Worm (Caenorhabditis elegans) whole organism, L3 larva: Measurements from ENCODE around the gene gsto-1.

Source experiments
- R02D3.7 ChIP-seq: fragments of 150-350 bp; optimal IDR thresholded peaks from 2 replicates; lab custom pipeline; 2014; ENCODE audit warnings: missing biosample characterization, missing genetic modification characterization
- ZK546.5 ChIP-seq: sonication (generic microtip); optimal IDR thresholded peaks from 2 replicates; lab custom pipeline; 2017; ENCODE audit warnings: missing biosample characterization, missing genetic modification characterization
- ama-1 ChIP-seq: fragments of 150-350 bp; optimal IDR thresholded peaks from 2 replicates; lab custom pipeline; 2018
- ceh-16 ChIP-seq: sonication (generic microtip); optimal IDR thresholded peaks from 2 replicates; lab custom pipeline; 2017; ENCODE audit warnings: missing biosample characterization, missing genetic modification characterization
- ceh-28 ChIP-seq: fragments of 150-350 bp; optimal IDR thresholded peaks from 2 replicates; lab custom pipeline; 2014; ENCODE audit warnings: missing biosample characterization, missing genetic modification reagents, missing genetic modification characterization
- ceh-82 ChIP-seq: fragments of 150-350 bp; optimal IDR thresholded peaks from 2 replicates; lab custom pipeline; 2014; ENCODE audit warnings: missing biosample characterization, missing genetic modification characterization
- ceh-9 ChIP-seq: sonication (generic microtip); optimal IDR thresholded peaks from 2 replicates; lab custom pipeline; 2018; ENCODE audit warnings: missing biosample characterization, missing genetic modification characterization
- daf-12 ChIP-seq: fragments of 150-350 bp; optimal IDR thresholded peaks from 2 replicates; lab custom pipeline; 2014; ENCODE audit warnings: missing biosample characterization, missing genetic modification reagents, missing genetic modification characterization
- egl-5 ChIP-seq: fragments of 150-350 bp; optimal IDR thresholded peaks from 2 replicates; lab custom pipeline; 2017; ENCODE audit warnings: missing biosample characterization, missing genetic modification reagents, missing genetic modification characterization, inconsistent platforms
- elt-1 ChIP-seq: fragments of 150-350 bp; optimal IDR thresholded peaks from 2 replicates; lab custom pipeline; 2014; ENCODE audit warnings: missing biosample characterization, missing genetic modification characterization
- elt-2 ChIP-seq: sonication (generic microtip); optimal IDR thresholded peaks from 2 replicates; lab custom pipeline; 2016; ENCODE audit warnings: missing genetic modification reagents, mild to moderate bottlenecking, missing genetic modification characterization, missing compliant biosample characterization
- elt-3 ChIP-seq, 3 experiments: fragments of 150-350 bp in 1 of 3; sonication (generic microtip) in 2 of 3; optimal IDR thresholded peaks; 2 replicates in 2 of 3; 4 replicates in 1 of 3; lab custom pipeline; 2014 to 2017; ENCODE audit warnings: missing biosample characterization in 3 of 3, missing genetic modification characterization in 3 of 3
- eor-1 ChIP-seq, 2 experiments: fragments of 150-350 bp; optimal IDR thresholded peaks; 2 replicates each; lab custom pipeline; 2014 to 2018; ENCODE audit warnings: missing biosample characterization in 2 of 2, missing genetic modification characterization in 2 of 2
- fkh-10 ChIP-seq: sonication (generic microtip); optimal IDR thresholded peaks from 2 replicates; lab custom pipeline; 2017; ENCODE audit warnings: missing biosample characterization, missing genetic modification reagents, missing genetic modification characterization
- fkh-2 ChIP-seq: fragments of 150-350 bp; optimal IDR thresholded peaks from 2 replicates; lab custom pipeline; 2014; ENCODE audit warnings: missing biosample characterization, missing genetic modification reagents, missing genetic modification characterization
- fos-1 ChIP-seq: fragments of 150-350 bp; optimal IDR thresholded peaks from 2 replicates; lab custom pipeline; 2014; ENCODE audit warnings: missing biosample characterization, missing genetic modification characterization
- jun-1 ChIP-seq: fragments of 150-350 bp; optimal IDR thresholded peaks from 2 replicates; lab custom pipeline; 2014; ENCODE audit warnings: missing biosample characterization, missing genetic modification reagents, missing genetic modification characterization
- lin-15B ChIP-seq: fragments of 150-350 bp; optimal IDR thresholded peaks from 2 replicates; lab custom pipeline; 2014; ENCODE audit warnings: missing biosample characterization, missing genetic modification characterization
- lsy-12 ChIP-seq: sonication (generic microtip); optimal IDR thresholded peaks from 2 replicates; lab custom pipeline; 2016; ENCODE audit warnings: mild to moderate bottlenecking, missing genetic modification characterization, missing compliant biosample characterization
- mml-1 ChIP-seq: fragments of 150-350 bp; sonication (generic microtip); optimal IDR thresholded peaks from 3 replicates; lab custom pipeline; 2014; ENCODE audit warnings: missing biosample characterization, missing genetic modification characterization
- nfya-1 ChIP-seq: sonication (generic microtip); optimal IDR thresholded peaks from 2 replicates; lab custom pipeline; 2017; ENCODE audit warnings: missing genetic modification characterization, mild to moderate bottlenecking, missing compliant biosample characterization, antibody characterized with exemption, moderate library complexity; ENCODE audit not compliant: insufficient read depth
- nhr-11 ChIP-seq: fragments of 150-350 bp; optimal IDR thresholded peaks from 2 replicates; lab custom pipeline; 2014; ENCODE audit warnings: missing biosample characterization, missing genetic modification characterization
- nhr-12 ChIP-seq: fragments of 150-350 bp; optimal IDR thresholded peaks from 2 replicates; lab custom pipeline; 2014; ENCODE audit warnings: missing biosample characterization, missing genetic modification characterization
- nhr-23 ChIP-seq: fragments of 150-350 bp; optimal IDR thresholded peaks from 2 replicates; lab custom pipeline; 2014; ENCODE audit warnings: missing biosample characterization, missing genetic modification reagents, missing genetic modification characterization
- nhr-237 ChIP-seq: fragments of 150-350 bp; optimal IDR thresholded peaks from 2 replicates; lab custom pipeline; 2014; ENCODE audit warnings: missing biosample characterization, missing genetic modification characterization
- nhr-25 ChIP-seq: sonication (generic microtip); optimal IDR thresholded peaks from 2 replicates; lab custom pipeline; 2017; ENCODE audit warnings: missing biosample characterization, missing genetic modification characterization
- nhr-28 ChIP-seq: fragments of 150-350 bp; optimal IDR thresholded peaks from 2 replicates; lab custom pipeline; 2014; ENCODE audit warnings: missing biosample characterization, missing genetic modification characterization
- nhr-43 ChIP-seq: sonication (generic microtip); optimal IDR thresholded peaks from 2 replicates; lab custom pipeline; 2016; ENCODE audit warnings: mild to moderate bottlenecking, missing genetic modification characterization, missing compliant biosample characterization; ENCODE audit not compliant: poor library complexity, severe bottlenecking
- nhr-67 ChIP-seq: fragments of 150-350 bp; optimal IDR thresholded peaks from 2 replicates; lab custom pipeline; 2014; ENCODE audit warnings: missing biosample characterization, missing genetic modification characterization
- nhr-76 ChIP-seq: fragments of 150-350 bp; sonication (generic microtip); optimal IDR thresholded peaks from 5 replicates; lab custom pipeline; 2014; ENCODE audit warnings: missing biosample characterization, missing genetic modification characterization
- nhr-77 ChIP-seq: fragments of 150-350 bp; optimal IDR thresholded peaks from 2 replicates; lab custom pipeline; 2014; ENCODE audit warnings: missing biosample characterization, missing genetic modification characterization
- pha-4 ChIP-seq: fragments of 150-350 bp; optimal IDR thresholded peaks from 2 replicates; lab custom pipeline; 2014; ENCODE audit warnings: missing biosample characterization, missing genetic modification reagents, missing genetic modification characterization
- pqm-1 ChIP-seq: fragments of 150-350 bp; optimal IDR thresholded peaks from 2 replicates; lab custom pipeline; 2017; ENCODE audit warnings: missing biosample characterization, missing genetic modification characterization, inconsistent platforms
- skn-1 ChIP-seq: fragments of 150-350 bp; optimal IDR thresholded peaks from 2 replicates; lab custom pipeline; 2014; ENCODE audit warnings: missing biosample characterization, missing genetic modification characterization
- tbx-2 ChIP-seq: sonication (generic microtip); optimal IDR thresholded peaks from 2 replicates; lab custom pipeline; 2016; ENCODE audit warnings: mild to moderate bottlenecking, missing genetic modification characterization, missing compliant biosample characterization
- unc-62 ChIP-seq: fragments of 150-350 bp; sonication (generic microtip); optimal IDR thresholded peaks from 4 replicates; lab custom pipeline; 2014; ENCODE audit warnings: missing biosample characterization, missing genetic modification reagents, missing genetic modification characterization
- ztf-11 ChIP-seq: fragments of 150-350 bp; optimal IDR thresholded peaks from 2 replicates; lab custom pipeline; 2014; ENCODE audit warnings: missing biosample characterization, missing genetic modification characterization
- ztf-4 ChIP-seq: fragments of 150-350 bp; optimal IDR thresholded peaks from 2 replicates; lab custom pipeline; 2014; ENCODE audit warnings: missing biosample characterization, missing genetic modification characterization

gsto-1 gene

ce11 chrIII:7919823-7920222 lies 27.0 kb downstream of the gsto-1 start, which contains the start of gene C29E4.14:
Gene C29E4.14 (plus strand): TSS chrIII:7920123.
- TF ChIP-seq ztf-4 (tag; lab: Kevin White, UChicago) (no peak), fkh-10 (GFP tag; lab: Kevin White, UChicago) (no peak), fos-1 (tag; lab: Kevin White, UChicago) (no peak), ama-1 (lab: Kevin White, UChicago) (no peak), ztf-11 (no peak), elt-3 (tag; optimal IDR thresholded peaks at IDR 0.05; lab: Kevin White, UChicago) (no peak), elt-1 (no peak), tbx-2 (no peak), elt-2 (no peak), pha-4 (tag; lab: Kevin White, UChicago) (no peak), egl-5 (tag; lab: Kevin White, UChicago) (no peak), daf-12 (tag; lab: Kevin White, UChicago) (no peak), nhr-12 (tag; lab: Kevin White, UChicago) (no peak), nhr-11 (tag; lab: Kevin White, UChicago) (no peak), nhr-28 (no peak)

- TF ChIP-seq jun-1 (tag; lab: Kevin White, UChicago) (no peak), mml-1 (tag; lab: Kevin White, UChicago) (no peak), ceh-9 (tag; lab: Kevin White, UChicago) (no peak), pqm-1 (no peak), ceh-28 (no peak), elt-1 (no peak), elt-2 (no peak), R02D3.7 (no peak), ceh-16 (tag; lab: Kevin White, UChicago) (no peak), nhr-12 (tag; lab: Kevin White, UChicago) (no peak), nhr-43 (no peak), ztf-4 (tag; lab: Kevin White, UChicago) (no peak), lsy-12 (tag; lab: Kevin White, UChicago) (no peak), tbx-2 (no peak), nhr-237 (tag; lab: Kevin White, UChicago) (no peak), nfya-1 (tag; lab: Kevin White, UChicago) (no peak), eor-1 (tag; optimal IDR thresholded peaks at IDR 0.05; lab: Kevin White, UChicago) (no peak)
- TF ChIP-seq, all 47 proteins: peak for 0
Observed at ce11 chrIII:7917667-7918066, 29.2 kb downstream of the gsto-1 start, which contains the start of gene gly-3. Gene gly-3 (minus strand): TSS chrIII:7917767.

- TF ChIP-seq nhr-76: no peak
- no peak for TF ChIP-seq ama-1 (lab: Kevin White, UChicago)
- no peak for TF ChIP-seq nhr-12 (tag; lab: Kevin White, UChicago)
- TF ChIP-seq jun-1 (tag; lab: Kevin White, UChicago): no peak
- TF ChIP-seq nhr-28: no peak
- TF ChIP-seq nhr-67 (tag; lab: Kevin White, UChicago): no peak
- TF ChIP-seq pqm-1: no peak
- TF ChIP-seq elt-1: no peak
- TF ChIP-seq nhr-77 (tag; lab: Kevin White, UChicago): no peak
- no peak for TF ChIP-seq nhr-23
- TF ChIP-seq, all 47 proteins: peak for 0
Observed at ce11 chrIII:7913488-7913887, 33.3 kb downstream of the gsto-1 start, which contains the start of gene ZK688.12. Gene ZK688.12 (minus strand): TSS chrIII:7913588.

ce11 chrIII:7911621-7912020 lies 35.2 kb downstream of the gsto-1 start, which contains the start of gene ZK688.7:
Gene ZK688.7 (minus strand): TSS chrIII:7911634.
- TF ChIP-seq nfya-1 (tag; lab: Kevin White, UChicago) (peak; percentile 28), elt-1 (no peak), fos-1 (tag; lab: Kevin White, UChicago) (no peak), pha-4 (tag; lab: Kevin White, UChicago) (peak; percentile 52), nhr-23 (peak; percentile 68), nhr-25 (tag; lab: Kevin White, UChicago) (peak; percentile 59), lin-15B (tag; lab: Kevin White, UChicago) (no peak)

ce11 chrIII:7909263-7909662 lies 37.6 kb downstream of the gsto-1 start, which contains the start of gene ZK688.1:
Gene ZK688.1 (plus strand): TSS chrIII:7909563.
- no peak for TF ChIP-seq nhr-23
- no peak for TF ChIP-seq fos-1 (tag; lab: Kevin White, UChicago)
- TF ChIP-seq skn-1 (tag; lab: Kevin White, UChicago): no peak
- TF ChIP-seq ama-1 (lab: Kevin White, UChicago): no peak
- TF ChIP-seq elt-2: no peak
- TF ChIP-seq R02D3.7: no peak
- no peak for TF ChIP-seq nhr-77 (tag; lab: Kevin White, UChicago)
- TF ChIP-seq fkh-2 (tag; lab: Kevin White, UChicago): no peak
- no peak for TF ChIP-seq ceh-82
- TF ChIP-seq nhr-43: no peak
- TF ChIP-seq egl-5 (tag; lab: Kevin White, UChicago): no peak
- no peak for TF ChIP-seq unc-62 (GFP tag; lab: Kevin White, UChicago)
- TF ChIP-seq nfya-1 (tag; lab: Kevin White, UChicago): no peak
- TF ChIP-seq elt-1: no peak
- no peak for TF ChIP-seq tbx-2
- no peak for TF ChIP-seq ZK546.5 (tag; lab: Kevin White, UChicago)
